Worm (Caenorhabditis elegans): Measurements from ENCODE around the gene lact-1.

DNA sequence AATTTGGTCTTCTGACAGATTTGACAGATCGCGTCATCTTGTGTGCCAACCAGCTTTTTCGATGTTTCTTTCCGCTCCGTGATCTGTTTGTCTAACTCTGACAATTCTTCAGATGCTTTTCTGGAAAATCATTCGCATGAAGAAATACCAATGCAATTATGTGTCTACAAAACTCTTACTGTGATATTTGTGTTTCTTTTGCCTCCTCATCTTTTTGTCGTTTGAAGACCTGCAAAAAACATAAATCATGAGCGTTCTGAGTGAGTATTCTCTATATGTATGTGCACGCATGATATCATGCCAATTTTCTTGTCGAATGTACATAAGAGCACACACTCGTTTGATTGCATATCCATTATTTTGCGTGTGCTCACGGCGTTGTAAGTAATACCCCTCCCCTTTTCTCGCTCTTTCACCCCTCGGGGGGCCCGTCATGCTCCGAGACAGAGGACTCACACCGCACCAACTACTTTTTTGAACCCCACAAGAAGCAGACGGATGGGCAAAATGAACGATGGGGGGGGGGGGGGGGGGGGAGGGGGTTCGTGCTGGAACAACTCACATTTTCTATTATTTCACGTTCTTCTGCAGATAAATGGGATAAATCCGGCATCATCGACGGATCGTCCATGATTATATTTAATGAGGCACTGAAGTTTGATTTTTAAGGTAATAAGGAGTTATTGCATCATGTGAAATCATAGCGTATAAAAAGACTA, 19.7 kb upstream of the lact-1 start, which contains the start of gene unc-10:
- TF ChIP-seq fkh-10 (GFP tag; optimal IDR thresholded peaks at IDR 0.05) (no peak), sox-2 (GFP tag; IDR thresholded peaks at IDR 0.05) (no peak)

Data from whole organism, late embryonic.